Worm (Caenorhabditis elegans) whole organism, late embryonic: ENCODE results near the gene F35C11.7.

Experiments used
- F13H6.1 ChIP-seq: sonication (generic microtip); optimal IDR thresholded peaks from 2 replicates; lab custom pipeline; 2016; ENCODE audit warnings: missing genetic modification characterization, missing compliant biosample characterization
- K09A11.1 ChIP-seq: sonication (generic microtip); optimal IDR thresholded peaks from 2 replicates; lab custom pipeline; 2017; ENCODE audit warnings: antibody characterized with exemption, mild to moderate bottlenecking, missing genetic modification characterization, missing compliant biosample characterization; ENCODE audit not compliant: insufficient read depth
- Y22D7AL.16 ChIP-seq: sonication (generic microtip); optimal IDR thresholded peaks from 2 replicates; lab custom pipeline; 2016; ENCODE audit warnings: missing genetic modification characterization, missing compliant biosample characterization
- ahr-1 ChIP-seq: sonication (generic microtip); optimal IDR thresholded peaks from 2 replicates; lab custom pipeline; 2016; ENCODE audit warnings: missing genetic modification characterization, missing compliant biosample characterization
- ama-1 ChIP-seq: fragments of 150-350 bp; optimal IDR thresholded peaks from 2 replicates; lab custom pipeline; 2014
- ceh-14 ChIP-seq: sonication (generic microtip); optimal IDR thresholded peaks from 2 replicates; lab custom pipeline; 2016; ENCODE audit warnings: missing genotype, missing genetic modification characterization, missing compliant biosample characterization
- ceh-22 ChIP-seq: sonication (generic microtip); optimal IDR thresholded peaks from 2 replicates; lab custom pipeline; 2017; ENCODE audit warnings: missing biosample characterization, missing genetic modification characterization
- ceh-24 ChIP-seq: sonication (generic microtip); optimal IDR thresholded peaks from 2 replicates; lab custom pipeline; 2016; ENCODE audit warnings: mild to moderate bottlenecking, missing genetic modification characterization, missing compliant biosample characterization
- ceh-31 ChIP-seq: sonication (generic microtip); optimal IDR thresholded peaks from 2 replicates; lab custom pipeline; 2016; ENCODE audit warnings: missing genetic modification characterization, missing compliant biosample characterization
- ceh-34 ChIP-seq: sonication (generic microtip); optimal IDR thresholded peaks from 2 replicates; lab custom pipeline; 2016; ENCODE audit warnings: mild to moderate bottlenecking, missing genetic modification characterization, missing compliant biosample characterization
- ceh-9 ChIP-seq: sonication (generic microtip); optimal IDR thresholded peaks from 2 replicates; lab custom pipeline; 2016; ENCODE audit warnings: mild to moderate bottlenecking, missing genetic modification characterization, inconsistent platforms, missing compliant biosample characterization
- che-1 ChIP-seq: sonication (generic microtip); optimal IDR thresholded peaks from 2 replicates; lab custom pipeline; 2016; ENCODE audit warnings: mild to moderate bottlenecking, missing genetic modification characterization, missing compliant biosample characterization
- dmd-4 ChIP-seq: sonication (generic microtip); optimal IDR thresholded peaks from 2 replicates; lab custom pipeline; 2016; ENCODE audit warnings: borderline replicate concordance, missing genetic modification characterization, missing compliant biosample characterization
- dve-1 ChIP-seq: sonication (generic microtip); optimal IDR thresholded peaks from 2 replicates; lab custom pipeline; 2017; ENCODE audit warnings: antibody characterized with exemption, mild to moderate bottlenecking, missing genetic modification characterization, missing compliant biosample characterization
- elt-2 ChIP-seq: sonication (generic microtip); optimal IDR thresholded peaks from 2 replicates; lab custom pipeline; 2016; ENCODE audit warnings: missing genetic modification reagents, missing genetic modification characterization, missing compliant biosample characterization
- elt-4 ChIP-seq: sonication (generic microtip); optimal IDR thresholded peaks from 2 replicates; lab custom pipeline; 2016; ENCODE audit warnings: missing genetic modification characterization, missing compliant biosample characterization
- fkh-10 ChIP-seq: fragments of 150-350 bp; optimal IDR thresholded peaks from 2 replicates; lab custom pipeline; 2014; ENCODE audit warnings: missing biosample characterization, missing genetic modification reagents, missing genetic modification characterization
- hlh-30 ChIP-seq: sonication (generic microtip); optimal IDR thresholded peaks from 2 replicates; lab custom pipeline; 2017; ENCODE audit warnings: antibody characterized with exemption, missing genetic modification characterization, missing compliant biosample characterization; ENCODE audit not compliant: insufficient read depth
- hlh-6 ChIP-seq: sonication (generic microtip); optimal IDR thresholded peaks from 2 replicates; lab custom pipeline; 2016; ENCODE audit warnings: missing genotype, missing genetic modification characterization, missing compliant biosample characterization
- mec-3 ChIP-seq: sonication (generic microtip); optimal IDR thresholded peaks from 2 replicates; lab custom pipeline; 2016; ENCODE audit warnings: borderline replicate concordance, missing genetic modification characterization, missing compliant biosample characterization
- nfya-1 ChIP-seq: sonication (generic microtip); optimal IDR thresholded peaks from 2 replicates; lab custom pipeline; 2017; ENCODE audit warnings: missing genetic modification characterization, mild to moderate bottlenecking, missing compliant biosample characterization, antibody characterized with exemption, moderate library complexity
- nhr-232 ChIP-seq: sonication (generic microtip); optimal IDR thresholded peaks from 2 replicates; lab custom pipeline; 2016; ENCODE audit warnings: missing genetic modification characterization, missing compliant biosample characterization
- npax-4 ChIP-seq: sonication (generic microtip); optimal IDR thresholded peaks from 2 replicates; lab custom pipeline; 2016; ENCODE audit warnings: missing genetic modification characterization, missing compliant biosample characterization
- pag-3 ChIP-seq: sonication (generic microtip); optimal IDR thresholded peaks from 2 replicates; lab custom pipeline; 2016; ENCODE audit warnings: missing compliant biosample characterization, missing genetic modification characterization, borderline replicate concordance
- pat-9 ChIP-seq: fragments of 200-800 bp; sonication (Bioruptor generic); optimal IDR thresholded peaks from 2 replicates; lab custom pipeline; 2018; ENCODE audit warnings: mild to moderate bottlenecking, missing genetic modification characterization, moderate library complexity, missing compliant biosample characterization
- pros-1 ChIP-seq: fragments of 150-350 bp; optimal IDR thresholded peaks from 2 replicates; lab custom pipeline; 2014; ENCODE audit warnings: missing biosample characterization, missing genetic modification reagents, missing genetic modification characterization
- ref-2 ChIP-seq: sonication (generic microtip); optimal IDR thresholded peaks from 2 replicates; lab custom pipeline; 2016; ENCODE audit warnings: missing genetic modification characterization, missing compliant biosample characterization
- sox-2 ChIP-seq: fragments of 200-800 bp; sonication (Bioruptor generic); IDR thresholded peaks from 2 replicates; pipeline ENCODE4 v1.3.6; 2022; ENCODE audit warnings: missing genetic modification reagents, missing genetic modification characterization, missing compliant biosample characterization
- tbx-7 ChIP-seq: sonication (generic microtip); optimal IDR thresholded peaks from 2 replicates; lab custom pipeline; 2016; ENCODE audit warnings: missing genotype, missing genetic modification characterization, missing compliant biosample characterization
- unc-3 ChIP-seq, 2 experiments: fragments of 200-800 bp in 1 of 2; sonication (Bioruptor generic) in 1 of 2; sonication (generic microtip) in 1 of 2; conservative IDR thresholded peaks in 1 of 2; optimal IDR thresholded peaks in 1 of 2; 2 replicates each; pipeline versions ENCODE4 v1.3.6 to Lab custom; 2016 to 2022; ENCODE audit warnings: missing compliant biosample characterization in 2 of 2, missing genetic modification characterization in 2 of 2, missing genetic modification reagents in 1 of 2
- ztf-16 ChIP-seq: sonication (generic microtip); optimal IDR thresholded peaks from 2 replicates; lab custom pipeline; 2017; ENCODE audit warnings: missing genetic modification characterization, missing compliant biosample characterization

F35C11.7 gene

ce11 chrII:8276057-8276456 is 19.9 kb downstream of the F35C11.7 start, which contains the start of the genes gei-14 and slc-25A32:
Gene gei-14 (minus strand): TSS chrII:8276231.
Gene slc-25A32 (plus strand): TSS chrII:8276298.
- TF ChIP-seq nfya-1 (tag; lab: Kevin White, UChicago), result peak; percentile 6
- peak; percentile 17 for TF ChIP-seq hlh-30
- peak; percentile 6 for TF ChIP-seq elt-2 (tag; lab: Kevin White, UChicago)
- no peak for TF ChIP-seq sox-2 (GFP tag; lab: Robert Waterston, UW)
- no peak for TF ChIP-seq K09A11.1 (tag; lab: Kevin White, UChicago)

ce11 chrII:8278415-8278814 is 22.3 kb downstream of the F35C11.7 start, which contains the start of the genes mrpl-10 and clec-142:
Gene mrpl-10 (minus strand): TSS chrII:8278515.
Gene clec-142 (plus strand): TSS chrII:8278678.
- TF ChIP-seq ahr-1, result no peak
- no peak for TF ChIP-seq ztf-16 (tag; lab: Kevin White, UChicago)
- TF ChIP-seq pat-9 (tag; lab: Kevin White, UChicago), result no peak
- TF ChIP-seq hlh-6, result no peak
- TF ChIP-seq ceh-31 (tag; lab: Kevin White, UChicago), result no peak
- no peak for TF ChIP-seq ceh-14 (tag; lab: Kevin White, UChicago)
- TF ChIP-seq pag-3 (tag; lab: Kevin White, UChicago), result no peak
- TF ChIP-seq nfya-1 (tag; lab: Kevin White, UChicago), result no peak
- no peak for TF ChIP-seq ceh-24
- no peak for TF ChIP-seq tbx-7 (tag; lab: Kevin White, UChicago)
- no peak for TF ChIP-seq K09A11.1 (tag; lab: Kevin White, UChicago)
- no peak for TF ChIP-seq fkh-10 (GFP tag; lab: Kevin White, UChicago)
- no peak for TF ChIP-seq nhr-232 (tag; lab: Kevin White, UChicago)
- TF ChIP-seq F13H6.1 (tag; lab: Kevin White, UChicago), result no peak
- no peak for TF ChIP-seq elt-4 (tag; lab: Kevin White, UChicago)
- no peak for TF ChIP-seq dmd-4
- TF ChIP-seq npax-4 (tag; lab: Kevin White, UChicago), result no peak
- TF ChIP-seq ceh-34 (tag; lab: Kevin White, UChicago), result no peak
- no peak for TF ChIP-seq elt-2 (tag; lab: Kevin White, UChicago)
- TF ChIP-seq dve-1 (tag; lab: Kevin White, UChicago), result no peak
- TF ChIP-seq, all 69 proteins: peak for 0

- TF ChIP-seq pat-9 (tag; lab: Kevin White, UChicago) (no peak), ceh-22 (tag; lab: Kevin White, UChicago) (no peak), ztf-16 (tag; lab: Kevin White, UChicago) (no peak), ceh-14 (tag; lab: Kevin White, UChicago) (no peak), ref-2 (tag; lab: Kevin White, UChicago) (no peak), ceh-9 (tag; lab: Kevin White, UChicago) (no peak), che-1 (tag; lab: Kevin White, UChicago) (no peak), pros-1 (tag; lab: Kevin White, UChicago) (no peak), Y22D7AL.16 (tag; lab: Kevin White, UChicago) (no peak), dve-1 (tag; lab: Kevin White, UChicago) (no peak)
These were observed 27.1 kb downstream of the F35C11.7 start, which contains the start of the genes nst-1 and cct-4 for ce11 chrII:8283158-8283717. Gene nst-1 (minus strand): TSS chrII:8283208. Gene cct-4 (plus strand): TSS chrII:8283667.

ce11 chrII:8295296-8295695 is 39.2 kb downstream of the F35C11.7 start, which contains the start of gene nlp-55:
Gene nlp-55 (minus strand): TSS chrII:8295396.
- TF ChIP-seq dmd-4 (no peak), sox-2 (GFP tag; lab: Robert Waterston, UW) (no peak), pag-3 (tag; lab: Kevin White, UChicago) (no peak), mec-3 (tag; lab: Kevin White, UChicago) (no peak), unc-3 (GFP tag; conservative IDR thresholded peaks at IDR 0.05; lab: Robert Waterston, UW) (no peak), unc-3 (tag; optimal IDR thresholded peaks at IDR 0.05; lab: Kevin White, UChicago) (no peak), ama-1 (lab: Kevin White, UChicago) (no peak), tbx-7 (tag; lab: Kevin White, UChicago) (no peak), npax-4 (tag; lab: Kevin White, UChicago) (no peak)
